Worm (Caenorhabditis elegans) whole organism, mixed stage, embryonic: Measurements from ENCODE around the gene slc-9B.1.

ENCODE experiments used
- lsy-2 ChIP-seq: fragments of 150-350 bp; optimal IDR thresholded peaks from 2 replicates; lab custom pipeline; 2014; ENCODE audit warnings: missing biosample characterization, missing genetic modification characterization
- nhr-12 ChIP-seq: fragments of 150-350 bp; optimal IDR thresholded peaks from 2 replicates; lab custom pipeline; 2014; ENCODE audit warnings: missing biosample characterization, missing genetic modification characterization
- nhr-28 ChIP-seq: fragments of 150-350 bp; optimal IDR thresholded peaks from 2 replicates; lab custom pipeline; 2014; ENCODE audit warnings: missing biosample characterization, missing genetic modification characterization

- TF ChIP-seq nhr-28 (tag; lab: Kevin White, UChicago), result no peak
- no peak for TF ChIP-seq lsy-2
- no peak for TF ChIP-seq nhr-12 (tag; lab: Kevin White, UChicago)
Observed at ce11 chrX:10260035-10260434, 19.4 kb upstream of the slc-9B.1 start, which contains the start of gene C32A9.1.
